Worm (Caenorhabditis elegans) whole organism, late embryonic: Measurements from ENCODE around the gene hlh-15.
A peak's percentile ranks its signal among the peaks of the same experiment; 100 is the strongest.

Experiments
- C38D4.7 ChIP-seq: fragments of 200-800 bp; sonication (Bioruptor generic); optimal IDR thresholded peaks from 2 replicates; lab custom pipeline; 2018; ENCODE audit warnings: mild to moderate bottlenecking, missing genetic modification characterization, moderate library complexity, missing compliant biosample characterization
- K09A11.1 ChIP-seq: sonication (generic microtip); optimal IDR thresholded peaks from 2 replicates; lab custom pipeline; 2017; ENCODE audit warnings: antibody characterized with exemption, mild to moderate bottlenecking, missing genetic modification characterization, missing compliant biosample characterization; ENCODE audit not compliant: insufficient read depth
- ahr-1 ChIP-seq: sonication (generic microtip); optimal IDR thresholded peaks from 2 replicates; lab custom pipeline; 2016; ENCODE audit warnings: missing genetic modification characterization, missing compliant biosample characterization
- ceh-19 ChIP-seq: fragments of 200-800 bp; sonication (Bioruptor generic); optimal IDR thresholded peaks from 2 replicates; lab custom pipeline; 2018; ENCODE audit warnings: mild to moderate bottlenecking, missing genetic modification characterization, missing compliant biosample characterization
- ceh-30 ChIP-seq: fragments of 150-350 bp; optimal IDR thresholded peaks from 2 replicates; lab custom pipeline; 2014; ENCODE audit warnings: missing biosample characterization, missing genetic modification characterization
- ceh-31 ChIP-seq: sonication (generic microtip); optimal IDR thresholded peaks from 2 replicates; lab custom pipeline; 2016; ENCODE audit warnings: missing genetic modification characterization, missing compliant biosample characterization
- ceh-45 ChIP-seq: fragments of 200-800 bp; sonication (Bioruptor generic); IDR thresholded peaks from 2 replicates; pipeline ENCODE4 v1.3.6; 2022; ENCODE audit warnings: missing genetic modification reagents, missing genetic modification characterization, missing compliant biosample characterization
- ets-4 ChIP-seq: sonication (generic microtip); optimal IDR thresholded peaks from 2 replicates; lab custom pipeline; 2016; ENCODE audit warnings: missing genetic modification characterization, missing compliant biosample characterization
- fax-1 ChIP-seq: sonication (generic microtip); optimal IDR thresholded peaks from 2 replicates; lab custom pipeline; 2016; ENCODE audit warnings: missing genotype, missing genetic modification characterization, missing compliant biosample characterization
- gmeb-2 ChIP-seq: sonication (generic microtip); optimal IDR thresholded peaks from 2 replicates; lab custom pipeline; 2016; ENCODE audit warnings: missing genetic modification characterization, inconsistent platforms, missing compliant biosample characterization
- hlh-6 ChIP-seq: sonication (generic microtip); optimal IDR thresholded peaks from 2 replicates; lab custom pipeline; 2016; ENCODE audit warnings: missing genotype, missing genetic modification characterization, missing compliant biosample characterization
- madf-2 ChIP-seq: sonication (generic microtip); optimal IDR thresholded peaks from 2 replicates; lab custom pipeline; 2017; ENCODE audit warnings: missing genetic modification characterization, missing compliant biosample characterization
- nfya-1 ChIP-seq: sonication (generic microtip); optimal IDR thresholded peaks from 2 replicates; lab custom pipeline; 2017; ENCODE audit warnings: missing genetic modification characterization, mild to moderate bottlenecking, missing compliant biosample characterization, antibody characterized with exemption, moderate library complexity
- nhr-232 ChIP-seq: sonication (generic microtip); optimal IDR thresholded peaks from 2 replicates; lab custom pipeline; 2016; ENCODE audit warnings: missing genetic modification characterization, missing compliant biosample characterization
- pag-3 ChIP-seq: sonication (generic microtip); optimal IDR thresholded peaks from 2 replicates; lab custom pipeline; 2016; ENCODE audit warnings: missing compliant biosample characterization, missing genetic modification characterization, borderline replicate concordance
- pqm-1 ChIP-seq: sonication (generic microtip); optimal IDR thresholded peaks from 2 replicates; lab custom pipeline; 2016; ENCODE audit warnings: missing genetic modification characterization, missing compliant biosample characterization
- sdc-2 ChIP-seq: sonication (generic microtip); optimal IDR thresholded peaks from 2 replicates; lab custom pipeline; 2016; ENCODE audit warnings: missing genotype, missing genetic modification characterization, missing compliant biosample characterization
- sox-2 ChIP-seq: fragments of 200-800 bp; sonication (Bioruptor generic); IDR thresholded peaks from 2 replicates; pipeline ENCODE4 v1.3.6; 2022; ENCODE audit warnings: missing genetic modification reagents, missing genetic modification characterization, missing compliant biosample characterization

The hlh-15 gene

DNA sequence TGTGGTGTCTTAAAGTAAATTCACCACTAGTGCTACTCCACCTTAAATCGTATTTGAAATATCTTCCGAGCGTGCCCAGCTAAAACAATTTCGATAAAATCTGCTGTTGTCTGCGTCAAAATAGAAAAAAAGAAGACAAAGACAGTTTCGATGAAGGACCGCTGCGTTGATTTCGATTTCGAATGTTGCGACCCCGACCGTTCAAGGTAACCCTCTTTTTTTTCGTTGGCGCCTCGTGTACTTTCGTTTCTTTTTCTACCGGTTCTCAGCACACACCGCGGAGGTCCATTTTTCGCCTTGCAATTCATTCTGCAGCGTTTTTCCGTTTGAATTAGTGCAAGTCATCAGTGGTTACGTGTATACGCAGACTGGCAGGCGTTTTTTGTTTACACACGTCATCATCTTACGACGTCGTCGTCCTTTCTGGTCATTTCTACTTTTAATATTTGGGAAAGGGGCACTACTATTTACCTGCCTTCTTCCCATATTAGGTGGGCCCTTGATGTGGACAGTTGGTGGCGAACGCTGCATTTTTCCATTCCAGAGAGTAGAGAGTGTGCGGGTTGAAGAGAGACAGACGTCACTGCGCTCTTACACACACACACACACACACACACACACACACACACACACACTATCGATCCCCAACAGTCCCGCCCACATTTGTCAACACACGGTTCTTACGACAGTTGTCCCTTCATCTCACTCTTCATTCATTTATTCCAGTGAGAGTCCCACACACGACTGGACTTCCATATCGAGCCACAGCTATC is 44.9 kb downstream of the hlh-15 start (continued):
- TF ChIP-seq gmeb-2 (tag; lab: Kevin White, UChicago) (no peak), nhr-232 (no peak), madf-2 (no peak), ceh-45 (GFP tag; lab: Robert Waterston, UW) (no peak), fax-1 (tag; lab: Kevin White, UChicago) (no peak), pag-3 (tag; lab: Kevin White, UChicago) (no peak), ceh-30 (tag; lab: Kevin White, UChicago) (no peak), C38D4.7 (no peak), ceh-19 (no peak), ceh-31 (tag; lab: Kevin White, UChicago) (no peak), nfya-1 (tag; lab: Kevin White, UChicago) (peak; percentile 11), hlh-6 (tag; lab: Kevin White, UChicago) (no peak)

DNA sequence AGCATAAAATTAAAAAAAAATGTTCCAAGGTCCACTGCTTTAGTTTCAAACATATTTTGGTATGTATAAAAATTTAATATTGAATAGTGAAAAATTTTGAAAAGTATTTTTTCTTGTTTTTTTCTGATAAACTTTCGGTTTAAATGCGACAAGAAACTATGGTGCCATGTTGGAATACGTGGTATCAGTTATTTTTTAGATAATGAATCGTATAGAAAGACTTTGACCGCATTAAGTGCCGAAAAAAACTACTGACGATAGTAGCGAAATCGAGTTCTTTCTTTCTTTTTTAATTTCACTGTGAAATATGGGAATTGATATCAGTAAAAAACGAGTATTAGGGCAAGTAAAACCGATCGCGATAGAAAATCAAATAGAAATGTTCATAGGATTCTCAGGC is 47.3 kb downstream of the hlh-15 start, which contains the start of gene T24D8.6:
Gene T24D8.6, minus strand, starts transcription at position 101 of the 400 bp plus-strand sequence.
- TF ChIP-seq ceh-19 (no peak), ets-4 (tag; lab: Kevin White, UChicago) (no peak), pqm-1 (tag; lab: Kevin White, UChicago) (no peak), K09A11.1 (tag; lab: Kevin White, UChicago) (no peak), ahr-1 (tag; lab: Kevin White, UChicago) (no peak)

DNA sequence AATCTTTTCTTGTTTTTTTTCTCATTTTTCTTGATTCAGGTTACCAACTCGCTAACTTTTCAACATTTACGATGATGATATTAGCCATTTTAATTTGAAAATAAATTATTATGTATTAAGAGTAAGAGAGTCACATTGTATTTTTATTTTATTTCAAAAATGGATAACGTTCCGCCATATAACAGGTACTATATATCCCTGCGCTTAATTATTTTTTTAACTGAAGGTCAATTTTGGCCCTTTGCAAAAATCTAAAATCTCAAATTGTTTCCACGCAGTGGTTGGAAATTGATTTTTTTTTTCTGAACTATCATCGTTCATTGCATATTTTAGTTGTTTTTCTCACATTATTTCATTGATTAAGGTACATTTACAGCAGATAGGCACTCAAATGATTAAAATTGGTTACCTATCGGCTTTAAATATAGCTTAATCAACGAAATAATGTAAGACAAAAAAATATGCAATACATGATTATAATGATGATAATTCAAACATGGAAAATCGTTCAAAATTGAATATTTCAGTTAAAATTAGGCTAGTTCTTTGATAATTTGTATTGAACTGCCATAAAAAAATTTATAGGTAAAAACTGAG is 48.4 kb downstream of the hlh-15 start:
- TF ChIP-seq sdc-2 (peak; percentile 97), sox-2 (GFP tag; lab: Robert Waterston, UW) (no peak)
